Worm (Caenorhabditis elegans) whole organism, young adult: Measurements from ENCODE around the gene F55B11.2.

Experiments
- D2030.7 ChIP-seq: fragments of 200-800 bp; sonication (Bioruptor generic); IDR thresholded peaks from 2 replicates; pipeline ENCODE4 v1.3.6; 2022; ENCODE audit warnings: missing genetic modification reagents, missing genetic modification characterization, missing compliant biosample characterization
- attf-3 ChIP-seq: fragments of 200-800 bp; sonication (Bioruptor generic); conservative IDR thresholded peaks from 2 replicates; pipeline ENCODE4 v1.3.6; 2022; ENCODE audit warnings: missing genetic modification reagents, missing genetic modification characterization, missing compliant biosample characterization
- attf-5 ChIP-seq: fragments of 200-800 bp; sonication (Bioruptor generic); optimal IDR thresholded peaks from 2 replicates; lab custom pipeline; 2018; ENCODE audit warnings: mild to moderate bottlenecking, missing genetic modification characterization, missing compliant biosample characterization
- madf-8 ChIP-seq: fragments of 200-800 bp; sonication (Bioruptor generic); conservative IDR thresholded peaks from 2 replicates; pipeline ENCODE4 v1.3.6; 2022; ENCODE audit warnings: missing genetic modification reagents, missing genetic modification characterization, missing compliant biosample characterization
- snpc-3.4 ChIP-seq: sonication (generic microtip); optimal IDR thresholded peaks from 2 replicates; lab custom pipeline; 2017; ENCODE audit warnings: missing genetic modification characterization, mild to moderate bottlenecking, missing compliant biosample characterization, antibody characterized with exemption, moderate library complexity, missing genotype, missing genetic modification reagents

- TF ChIP-seq D2030.7, result no peak
- no peak for TF ChIP-seq attf-3 (GFP tag; lab: Robert Waterston, UW)
- TF ChIP-seq attf-5 (GFP tag; lab: Kevin White, UChicago), result no peak
- no peak for TF ChIP-seq madf-8 (GFP tag; lab: Robert Waterston, UW)
- TF ChIP-seq snpc-3.4, result no peak
Measured at ce11 chrIV:14390023-14390614, 33.0 kb downstream of the F55B11.2 start.
